Fruit fly (Drosophila melanogaster) whole organism, embryonic: ENCODE results near the gene GNBP2.

Experiments used
- Aef1 ChIP-seq: fragments of 200-800 bp; sonication (Bioruptor generic); IDR thresholded peaks from 3 replicates; pipeline ENCODE4 v1.3.6; 2022; ENCODE audit warnings: missing biosample characterization, missing genetic modification characterization
- Atf-2 ChIP-seq: fragments of 200-800 bp; sonication (Bioruptor generic); optimal IDR thresholded peaks from 2 replicates; lab custom pipeline; 2016; ENCODE audit warnings: missing biosample characterization, missing genetic modification characterization
- Atf6 ChIP-seq: fragments of 200-800 bp; sonication (Bioruptor generic); IDR thresholded peaks from 2 replicates; pipeline ENCODE4 v1.3.6; 2022; ENCODE audit warnings: missing biosample characterization, missing genetic modification characterization
- CG10209 ChIP-seq: fragments of 200-800 bp; sonication (Bioruptor generic); optimal IDR thresholded peaks from 3 replicates; lab custom pipeline; 2017; ENCODE audit warnings: missing biosample characterization, mild to moderate bottlenecking, missing genetic modification characterization, missing genetic modification reagents
- CG10565 ChIP-seq: fragments of 200-800 bp; sonication (Bioruptor generic); optimal IDR thresholded peaks from 3 replicates; lab custom pipeline; 2016; ENCODE audit warnings: missing biosample characterization, mild to moderate bottlenecking, missing genetic modification characterization
- CG11695 ChIP-seq: fragments of 200-800 bp; sonication (Bioruptor generic); IDR thresholded peaks from 3 replicates; pipeline ENCODE4 v1.3.6; 2022; ENCODE audit warnings: missing biosample characterization, missing genetic modification characterization
- CG12071 ChIP-seq: fragments of 200-800 bp; sonication (Bioruptor generic); optimal IDR thresholded peaks from 3 replicates; lab custom pipeline; 2018; ENCODE audit warnings: missing biosample characterization, mild to moderate bottlenecking, missing genetic modification characterization
- CG12744 ChIP-seq: fragments of 200-800 bp; sonication (Bioruptor generic); optimal IDR thresholded peaks from 2 replicates; lab custom pipeline; 2016; ENCODE audit warnings: missing biosample characterization, missing genetic modification characterization
- CG12769 ChIP-seq: fragments of 200-800 bp; sonication (Bioruptor generic); optimal IDR thresholded peaks from 2 replicates; lab custom pipeline; 2019; ENCODE audit warnings: missing biosample characterization, mild to moderate bottlenecking, missing genetic modification characterization, moderate library complexity
- CG13624 ChIP-seq: fragments of 200-800 bp; sonication (Bioruptor generic); optimal IDR thresholded peaks from 2 replicates; lab custom pipeline; 2016; ENCODE audit warnings: missing biosample characterization, missing genetic modification characterization
- CG14014 ChIP-seq: fragments of 200-800 bp; sonication (Bioruptor generic); IDR thresholded peaks from 2 replicates; pipeline ENCODE4 v1.3.6; 2022; ENCODE audit warnings: missing biosample characterization, missing genetic modification characterization
- CG17802 ChIP-seq: fragments of 200-800 bp; sonication (Bioruptor generic); optimal IDR thresholded peaks from 2 replicates; lab custom pipeline; 2018; ENCODE audit warnings: missing biosample characterization, mild to moderate bottlenecking, missing genetic modification characterization, moderate library complexity
- CG1792 ChIP-seq: fragments of 200-800 bp; sonication (Bioruptor generic); optimal IDR thresholded peaks from 2 replicates; lab custom pipeline; 2016; ENCODE audit warnings: missing biosample characterization, missing genetic modification characterization
- CG18476 ChIP-seq: fragments of 200-800 bp; sonication (Bioruptor generic); optimal IDR thresholded peaks from 2 replicates; lab custom pipeline; 2016; ENCODE audit warnings: missing biosample characterization, mild to moderate bottlenecking, missing genetic modification characterization
- CG2875 ChIP-seq: fragments of 200-800 bp; sonication (Bioruptor generic); optimal IDR thresholded peaks from 2 replicates; lab custom pipeline; 2017; ENCODE audit warnings: missing biosample characterization, mild to moderate bottlenecking, missing genetic modification characterization, missing genetic modification reagents
- CG2889 ChIP-seq: fragments of 200-800 bp; sonication (Bioruptor generic); IDR thresholded peaks from 3 replicates; pipeline ENCODE4 v1.3.6; 2022; ENCODE audit warnings: missing biosample characterization, missing genetic modification characterization
- CG31365 ChIP-seq: fragments of 200-800 bp; sonication (Bioruptor generic); optimal IDR thresholded peaks from 2 replicates; lab custom pipeline; 2018; ENCODE audit warnings: missing biosample characterization, mild to moderate bottlenecking, missing genetic modification characterization
- CG33213 ChIP-seq: fragments of 200-800 bp; sonication (Bioruptor generic); optimal IDR thresholded peaks from 3 replicates; lab custom pipeline; 2016; ENCODE audit warnings: missing biosample characterization, missing genetic modification characterization
- CG7357 ChIP-seq: fragments of 200-800 bp; sonication (Bioruptor generic); IDR thresholded peaks from 3 replicates; pipeline ENCODE4 v1.3.6; 2022; ENCODE audit warnings: missing biosample characterization, missing genetic modification characterization
- CG7786 ChIP-seq: fragments of 200-800 bp; sonication (Bioruptor generic); optimal IDR thresholded peaks from 2 replicates; lab custom pipeline; 2016; ENCODE audit warnings: missing biosample characterization, missing genetic modification characterization
- CG8290 ChIP-seq, 3 experiments: fragments of 200-800 bp; sonication (Bioruptor generic); optimal IDR thresholded peaks; 2 replicates each; lab custom pipeline; 2016 to 2019; ENCODE audit warnings: missing biosample characterization in 3 of 3, missing genetic modification characterization in 3 of 3, mild to moderate bottlenecking in 2 of 3, moderate library complexity in 1 of 3
- CG8924 ChIP-seq: fragments of 200-800 bp; optimal IDR thresholded peaks from 3 replicates; lab custom pipeline; 2019; ENCODE audit warnings: missing biosample characterization, mild to moderate bottlenecking, missing genetic modification characterization, moderate library complexity
- CTCF ChIP-seq: fragments of 200-800 bp; sonication (Bioruptor generic); optimal IDR thresholded peaks from 2 replicates; lab custom pipeline; 2017; ENCODE audit warnings: missing biosample characterization, mild to moderate bottlenecking, missing genetic modification characterization, moderate library complexity
- D19B ChIP-seq: fragments of 200-800 bp; sonication (Bioruptor generic); optimal IDR thresholded peaks from 2 replicates; lab custom pipeline; 2017; ENCODE audit warnings: missing biosample characterization, mild to moderate bottlenecking, missing genetic modification characterization
- Dad ChIP-seq: fragments of 200-800 bp; sonication (Bioruptor generic); optimal IDR thresholded peaks from 3 replicates; lab custom pipeline; 2016; ENCODE audit warnings: missing biosample characterization, missing genetic modification characterization
- Doc2 ChIP-seq: fragments of 200-800 bp; sonication (Bioruptor generic); IDR thresholded peaks from 2 replicates; pipeline ENCODE4 v1.3.6; 2022; ENCODE audit warnings: missing biosample characterization, missing genetic modification characterization
- Doc3 ChIP-seq: fragments of 200-800 bp; sonication (Bioruptor generic); IDR thresholded peaks from 3 replicates; pipeline ENCODE4 v1.3.6; 2022; ENCODE audit warnings: missing biosample characterization, missing genetic modification characterization; ENCODE audit not compliant: partially characterized antibody
- Ets97D ChIP-seq: fragments of 200-800 bp; sonication (Bioruptor generic); optimal IDR thresholded peaks from 3 replicates; lab custom pipeline; 2016; ENCODE audit warnings: missing biosample characterization, missing genetic modification characterization
- Lim3 ChIP-seq: fragments of 200-800 bp; sonication (Bioruptor generic); IDR thresholded peaks from 2 replicates; pipeline ENCODE4 v1.3.6; 2022; ENCODE audit warnings: missing biosample characterization, missing genetic modification characterization
- NFAT ChIP-seq: fragments of 200-800 bp; sonication (Bioruptor generic); IDR thresholded peaks from 2 replicates; pipeline ENCODE4 v1.3.6; 2022; ENCODE audit warnings: missing biosample characterization, missing genetic modification characterization
- Six4 ChIP-seq: fragments of 200-800 bp; sonication (Bioruptor generic); optimal IDR thresholded peaks from 2 replicates; lab custom pipeline; 2016; ENCODE audit warnings: missing biosample characterization, missing genetic modification characterization
- ap ChIP-seq: fragments of 200-800 bp; sonication (Bioruptor generic); IDR thresholded peaks from 2 replicates; pipeline ENCODE4 v1.3.6; 2022; ENCODE audit warnings: missing biosample characterization, missing genetic modification characterization
- crol ChIP-seq: fragments of 200-800 bp; sonication (Bioruptor generic); IDR thresholded peaks from 2 replicates; pipeline ENCODE4 v1.3.6; 2022; ENCODE audit warnings: missing biosample characterization, missing genetic modification characterization
- da ChIP-seq: fragments of 200-800 bp; sonication (Bioruptor generic); optimal IDR thresholded peaks from 2 replicates; lab custom pipeline; 2016; ENCODE audit warnings: missing biosample characterization, missing genetic modification characterization
- grn ChIP-seq: fragments of 200-800 bp; sonication (Bioruptor generic); optimal IDR thresholded peaks from 3 replicates; lab custom pipeline; 2017; ENCODE audit warnings: missing biosample characterization, missing genetic modification characterization
- inv ChIP-seq: fragments of 200-800 bp; sonication (Bioruptor generic); IDR thresholded peaks from 2 replicates; pipeline ENCODE4 v1.3.6; 2022; ENCODE audit warnings: missing biosample characterization, missing genetic modification characterization; ENCODE audit not compliant: partially characterized antibody
- kah ChIP-seq: fragments of 200-800 bp; sonication (Bioruptor generic); optimal IDR thresholded peaks from 2 replicates; lab custom pipeline; 2018; ENCODE audit warnings: missing biosample characterization, mild to moderate bottlenecking, missing genetic modification characterization
- lov ChIP-seq, 2 experiments: fragments of 200-800 bp in 1 of 2; fragments of >200 bp in 1 of 2; sonication (Bioruptor generic) in 1 of 2; IDR thresholded peaks in 1 of 2; optimal IDR thresholded peaks in 1 of 2; 2 replicates in 1 of 2; 3 replicates in 1 of 2; pipeline versions ENCODE4 v1.3.6 to Lab custom; 2017 to 2022; ENCODE audit warnings: missing biosample characterization in 1 of 2, missing genetic modification characterization in 1 of 2
- odd ChIP-seq: fragments of 200-800 bp; sonication (Bioruptor generic); optimal IDR thresholded peaks from 2 replicates; lab custom pipeline; 2017; ENCODE audit warnings: missing biosample characterization, mild to moderate bottlenecking, missing genetic modification characterization
- peb ChIP-seq: fragments of 200-800 bp; sonication (Bioruptor generic); IDR thresholded peaks from 2 replicates; pipeline ENCODE4 v1.3.6; 2022; ENCODE audit warnings: missing biosample characterization, missing genetic modification characterization
- psq ChIP-seq: fragments of 200-800 bp; sonication (Bioruptor generic); optimal IDR thresholded peaks from 2 replicates; lab custom pipeline; 2017; ENCODE audit warnings: missing biosample characterization, missing genetic modification characterization
- ro ChIP-seq: fragments of 200-800 bp; sonication (Bioruptor generic); IDR thresholded peaks from 2 replicates; pipeline ENCODE4 v1.3.6; 2022; ENCODE audit warnings: missing biosample characterization, missing genetic modification characterization
- run ChIP-seq: fragments of 200-800 bp; sonication (Bioruptor generic); optimal IDR thresholded peaks from 3 replicates; lab custom pipeline; 2018; ENCODE audit warnings: missing biosample characterization, mild to moderate bottlenecking, missing genetic modification characterization
- sd ChIP-seq: fragments of 200-800 bp; sonication (Bioruptor generic); optimal IDR thresholded peaks from 3 replicates; lab custom pipeline; 2018; ENCODE audit warnings: missing biosample characterization, mild to moderate bottlenecking, missing genetic modification characterization, moderate library complexity
- sisA ChIP-seq: fragments of 200-800 bp; sonication (Bioruptor generic); IDR thresholded peaks from 2 replicates; pipeline ENCODE4 v1.3.6; 2022; ENCODE audit warnings: missing biosample characterization, missing genetic modification characterization
- slou ChIP-seq: fragments of 200-800 bp; sonication (Bioruptor generic); optimal IDR thresholded peaks from 3 replicates; lab custom pipeline; 2016; ENCODE audit warnings: missing biosample characterization, missing genetic modification characterization
- sna ChIP-seq: fragments of 200-800 bp; sonication (Bioruptor generic); IDR thresholded peaks from 2 replicates; pipeline ENCODE4 v1.3.6; 2022; ENCODE audit warnings: missing biosample characterization, missing genetic modification characterization; ENCODE audit not compliant: partially characterized antibody
- tgo ChIP-seq: fragments of 200-800 bp; sonication (Bioruptor generic); IDR thresholded peaks from 3 replicates; pipeline ENCODE4 v1.3.6; 2022; ENCODE audit warnings: missing biosample characterization, missing genetic modification characterization
- trem ChIP-seq: fragments of 200-800 bp; optimal IDR thresholded peaks from 3 replicates; lab custom pipeline; 2019; ENCODE audit warnings: missing biosample characterization, mild to moderate bottlenecking, missing genetic modification characterization, moderate library complexity

GNBP2 gene

DNA sequence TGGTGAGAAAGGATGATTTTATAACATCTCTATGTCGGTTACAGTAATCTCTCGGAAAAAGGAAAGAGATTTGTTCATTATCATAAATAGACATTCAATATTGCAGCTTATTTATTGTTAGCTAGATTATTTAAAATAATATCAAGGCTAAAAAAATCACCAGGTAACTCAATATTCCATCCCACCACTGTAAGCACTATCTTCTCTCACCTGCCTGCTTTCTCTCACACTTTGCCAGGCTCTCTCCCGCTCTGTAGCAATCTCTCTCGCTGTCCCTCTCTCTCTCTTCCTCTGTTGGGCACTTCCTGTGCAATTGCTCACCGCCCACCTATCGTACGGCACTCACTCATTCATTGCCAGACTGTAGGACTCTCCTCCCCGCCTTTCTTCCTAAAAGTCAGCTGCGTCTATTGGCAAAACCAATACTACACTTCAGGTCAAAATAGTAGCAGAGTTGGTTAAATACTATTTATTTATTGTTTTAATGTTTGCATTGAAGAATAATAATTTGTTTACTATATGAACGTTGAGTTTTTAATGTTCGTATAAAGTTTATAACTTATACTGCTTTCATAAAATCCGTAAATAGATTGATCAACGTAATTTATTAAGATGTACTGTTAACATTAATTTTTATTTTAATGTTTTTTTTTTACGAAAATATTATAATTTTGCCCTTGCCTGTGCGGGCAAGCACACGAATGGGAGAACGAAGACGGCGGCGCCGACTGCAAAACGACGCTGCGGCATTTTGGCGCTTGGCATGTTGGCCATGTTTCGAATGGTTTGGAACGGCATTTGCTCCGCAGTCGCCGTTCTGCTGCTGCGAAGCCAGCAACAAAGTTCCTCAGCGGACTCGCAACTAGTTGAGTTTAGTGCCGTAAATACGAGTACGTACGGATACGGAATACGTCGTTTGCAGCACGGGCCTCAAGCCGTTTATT, 34.4 kb downstream of the GNBP2 start (continued):
- TF ChIP-seq CG12744 (GFP tag; lab: Kevin White, UChicago) (peak; percentile 94), Aef1 (peak; percentile 98), sna (no peak), CG13624 (GFP tag; lab: Kevin White, UChicago) (peak; percentile 97), tgo (GFP tag; lab: Robert Waterston, UW) (peak; percentile 98), run (tag; lab: Kevin White, UChicago) (peak; percentile 91), CG17802 (tag; lab: Kevin White, UChicago) (peak; percentile 45), Doc3 (no peak; the same call in 2 of the 3 replicates), ap (GFP tag; lab: Robert Waterston, UW) (peak; percentile 95), slou (GFP tag; lab: Kevin White, UChicago) (peak; percentile 87), ro (GFP tag; lab: Robert Waterston, UW) (peak; percentile 94), Six4 (GFP tag; lab: Kevin White, UChicago) (peak; percentile 84), Ets97D (GFP tag; lab: Kevin White, UChicago) (peak; percentile 79), psq (GFP tag; lab: Kevin White, UChicago) (peak; percentile 73), Doc2 (GFP tag; lab: Robert Waterston, UW) (peak; percentile 91), Lim3 (GFP tag; lab: Robert Waterston, UW) (peak; percentile 85), CG1792 (peak; percentile 91), sisA (peak; percentile 98), Dad (peak; percentile 79), CG33213 (GFP tag; lab: Kevin White, UChicago) (peak; percentile 83), CG2889 (GFP tag; lab: Robert Waterston, UW) (peak; percentile 97), CG12769 (tag; lab: Kevin White, UChicago) (peak; percentile 99), CG8924 (tag; lab: Kevin White, UChicago) (peak; percentile 70), odd (GFP tag; lab: Kevin White, UChicago) (peak; percentile 85), CG31365 (tag; lab: Kevin White, UChicago) (peak; percentile 80), CG12071 (peak; percentile 88), crol (GFP tag; lab: Robert Waterston, UW) (peak; percentile 72; the same call in 1 of the 2 replicates), da (GFP tag; lab: Kevin White, UChicago) (peak; percentile 79), CTCF (peak; percentile 22), CG7357 (peak; percentile 88), CG14014 (GFP tag; lab: Robert Waterston, UW) (peak; percentile 98), D19B (GFP tag; lab: Kevin White, UChicago) (peak; percentile 86), CG10565 (peak; percentile 30), grn (peak; percentile 16), CG18476 (GFP tag; lab: Kevin White, UChicago) (peak; percentile 76), CG2875 (GFP tag; lab: Kevin White, UChicago) (peak; percentile 53), NFAT (peak; percentile 99), peb (GFP tag; lab: Robert Waterston, UW) (peak; percentile 92), CG8290 (GFP tag; optimal IDR thresholded peaks at IDR 0.05; lab: Kevin White, UChicago) (peak; percentile 4), CG8290 (tag; optimal IDR thresholded peaks at IDR 0.05; lab: Kevin White, UChicago) (peak; percentile 59 to 99), trem (tag; lab: Kevin White, UChicago) (peak; percentile 23), Atf6 (GFP tag; lab: Robert Waterston, UW) (peak; percentile 97), CG11695 (GFP tag; lab: Robert Waterston, UW) (peak; percentile 96), kah (GFP tag; lab: Kevin White, UChicago) (peak; percentile 73), CG10209 (peak; percentile 89), CG7786 (GFP tag; lab: Kevin White, UChicago) (peak; percentile 97), lov (optimal IDR thresholded peaks at IDR 0.05; lab: Kevin White, UChicago) (no peak), lov (GFP tag; IDR thresholded peaks at IDR 0.05; lab: Robert Waterston, UW) (peak; percentile 94), Atf-2 (GFP tag; lab: Kevin White, UChicago) (peak; percentile 87), sd (peak; percentile 62), inv (GFP tag; lab: Robert Waterston, UW) (no peak)
